Worm (Caenorhabditis elegans) whole organism, young adult: ENCODE data around the gene Y43F8B.17.
A peak's percentile ranks its signal among the peaks of the same experiment; 100 is the strongest.

ENCODE experiments used
- C06A6.2 ChIP-seq: fragments of 200-800 bp; sonication (Bioruptor generic); conservative IDR thresholded peaks from 2 replicates; pipeline ENCODE4 v1.3.6; 2022; ENCODE audit warnings: missing genetic modification characterization, missing compliant biosample characterization
- F33H1.4 ChIP-seq: fragments of 200-800 bp; sonication (Bioruptor generic); IDR thresholded peaks from 2 replicates; pipeline ENCODE4 v1.3.6; 2022; ENCODE audit warnings: missing genetic modification reagents, missing genetic modification characterization, missing compliant biosample characterization
- F39B2.1 ChIP-seq: fragments of 200-800 bp; sonication (Bioruptor generic); IDR thresholded peaks from 2 replicates; pipeline ENCODE4 v1.3.6; 2022; ENCODE audit warnings: missing genetic modification reagents, missing genetic modification characterization, missing compliant biosample characterization
- F55B11.4 ChIP-seq: sonication (generic microtip); optimal IDR thresholded peaks from 2 replicates; lab custom pipeline; 2016; ENCODE audit warnings: missing compliant biosample characterization, missing genetic modification characterization, borderline replicate concordance; ENCODE audit not compliant: insufficient read depth
- Y53F4B.3 ChIP-seq: fragments of 200-800 bp; sonication (Bioruptor generic); IDR thresholded peaks from 2 replicates; pipeline ENCODE4 v1.3.6; 2022; ENCODE audit warnings: missing genetic modification reagents, missing genetic modification characterization, missing compliant biosample characterization
- Y79H2A.3 ChIP-seq: fragments of 200-800 bp; sonication (Bioruptor generic); conservative IDR thresholded peaks from 2 replicates; pipeline ENCODE4 v1.3.6; 2022; ENCODE audit warnings: missing genetic modification reagents, missing genetic modification characterization, missing compliant biosample characterization
- Y95B8A.8 ChIP-seq: fragments of 200-800 bp; sonication (Bioruptor generic); IDR thresholded peaks from 2 replicates; pipeline ENCODE4 v1.3.6; 2022; ENCODE audit warnings: missing genetic modification reagents, missing genetic modification characterization, missing compliant biosample characterization
- akir-1 ChIP-seq: fragments of 200-800 bp; sonication (Bioruptor generic); optimal IDR thresholded peaks from 2 replicates; lab custom pipeline; 2018; ENCODE audit warnings: mild to moderate bottlenecking, missing genetic modification characterization, moderate library complexity, missing compliant biosample characterization
- ama-1 ChIP-seq, 3 experiments: fragments of 150-350 bp in 1 of 3; sonication (generic microtip) in 2 of 3; optimal IDR thresholded peaks; 2 replicates each; lab custom pipeline; 2014 to 2018; ENCODE audit warnings: missing biosample characterization in 2 of 3, missing genetic modification characterization in 2 of 3, missing genetic modification reagents in 2 of 3
- ceh-58 ChIP-seq: fragments of 200-800 bp; sonication (Bioruptor generic); IDR thresholded peaks from 2 replicates; pipeline ENCODE4 v1.3.6; 2022; ENCODE audit warnings: missing genetic modification characterization, missing compliant biosample characterization
- ceh-79 ChIP-seq: sonication (generic microtip); optimal IDR thresholded peaks from 2 replicates; lab custom pipeline; 2017; ENCODE audit warnings: mild to moderate bottlenecking, missing genetic modification characterization, missing compliant biosample characterization
- ceh-91 ChIP-seq: fragments of 200-800 bp; sonication (Bioruptor generic); IDR thresholded peaks from 2 replicates; pipeline ENCODE4 v1.3.6; 2022; ENCODE audit warnings: missing genetic modification reagents, missing genetic modification characterization, missing compliant biosample characterization
- chd-7 ChIP-seq: sonication (generic microtip); optimal IDR thresholded peaks from 2 replicates; lab custom pipeline; 2016; ENCODE audit warnings: mild to moderate bottlenecking, missing genetic modification characterization, moderate library complexity, missing compliant biosample characterization
- die-1 ChIP-seq: sonication (generic microtip); optimal IDR thresholded peaks from 2 replicates; lab custom pipeline; 2016; ENCODE audit warnings: missing genotype, mild to moderate bottlenecking, missing genetic modification characterization, missing compliant biosample characterization
- dox-1 ChIP-seq: fragments of 200-800 bp; sonication (Bioruptor generic); IDR thresholded peaks from 2 replicates; pipeline ENCODE4 v1.3.6; 2022; ENCODE audit warnings: missing genetic modification reagents, missing genetic modification characterization, missing compliant biosample characterization
- dpl-1 ChIP-seq: fragments of 150-350 bp; optimal IDR thresholded peaks from 2 replicates; lab custom pipeline; 2014; ENCODE audit warnings: missing biosample characterization, missing genetic modification reagents, missing genetic modification characterization
- efl-1 ChIP-seq: fragments of 150-350 bp; optimal IDR thresholded peaks from 2 replicates; lab custom pipeline; 2014; ENCODE audit warnings: missing biosample characterization, missing genetic modification reagents, missing genetic modification characterization
- egl-44 ChIP-seq: fragments of 200-800 bp; sonication (Bioruptor generic); IDR thresholded peaks from 2 replicates; pipeline ENCODE4 v1.3.6; 2022; ENCODE audit warnings: missing genetic modification reagents, missing genetic modification characterization, missing compliant biosample characterization
- ets-4 ChIP-seq: fragments of 200-800 bp; sonication (Bioruptor generic); optimal IDR thresholded peaks from 2 replicates; lab custom pipeline; 2018; ENCODE audit warnings: mild to moderate bottlenecking, missing genetic modification characterization, missing compliant biosample characterization
- gei-17 ChIP-seq: fragments of 200-800 bp; sonication (Bioruptor generic); optimal IDR thresholded peaks from 2 replicates; lab custom pipeline; 2018; ENCODE audit warnings: mild to moderate bottlenecking, missing genetic modification characterization, missing compliant biosample characterization
- hmg-1.2 ChIP-seq: fragments of 200-800 bp; sonication (Bioruptor generic); IDR thresholded peaks from 2 replicates; pipeline ENCODE4 v1.3.6; 2022; ENCODE audit warnings: missing genetic modification reagents, missing genetic modification characterization, missing compliant biosample characterization
- hmg-20 ChIP-seq: fragments of 200-800 bp; sonication (Bioruptor generic); IDR thresholded peaks from 2 replicates; pipeline ENCODE4 v1.3.6; 2022; ENCODE audit warnings: missing genetic modification reagents, missing genetic modification characterization, missing compliant biosample characterization
- hrde-1 ChIP-seq: sonication (generic microtip); optimal IDR thresholded peaks from 2 replicates; lab custom pipeline; 2016; ENCODE audit warnings: missing genetic modification characterization, mild to moderate bottlenecking, missing compliant biosample characterization, moderate library complexity, missing genotype, missing genetic modification reagents, borderline replicate concordance
- lag-1 ChIP-seq: fragments of 200-800 bp; sonication (Bioruptor generic); IDR thresholded peaks from 2 replicates; pipeline ENCODE4 v1.3.6; 2022; ENCODE audit warnings: missing genetic modification reagents, missing genetic modification characterization, missing compliant biosample characterization
- let-526 ChIP-seq: fragments of 200-800 bp; sonication (Bioruptor generic); IDR thresholded peaks from 2 replicates; pipeline ENCODE4 v1.3.6; 2022; ENCODE audit warnings: missing genetic modification reagents, missing genetic modification characterization, missing compliant biosample characterization
- let-607 ChIP-seq, 2 experiments: fragments of 200-800 bp in 1 of 2; sonication (Bioruptor generic) in 1 of 2; sonication (generic microtip) in 1 of 2; optimal IDR thresholded peaks; 2 replicates each; lab custom pipeline; 2016 to 2018; ENCODE audit warnings: mild to moderate bottlenecking in 2 of 2, missing compliant biosample characterization in 2 of 2, missing genetic modification characterization in 2 of 2, moderate library complexity in 2 of 2, missing genotype in 1 of 2
- lin-26 ChIP-seq: fragments of 200-800 bp; sonication (Bioruptor generic); IDR thresholded peaks from 2 replicates; pipeline ENCODE4 v1.3.6; 2022; ENCODE audit warnings: missing genetic modification reagents, missing genetic modification characterization, missing compliant biosample characterization
- lin-40 ChIP-seq: sonication (generic microtip); optimal IDR thresholded peaks from 2 replicates; lab custom pipeline; 2016; ENCODE audit warnings: missing genetic modification characterization, mild to moderate bottlenecking, missing compliant biosample characterization, missing genotype, missing genetic modification reagents
- lir-1 ChIP-seq: fragments of 200-800 bp; sonication (Bioruptor generic); conservative IDR thresholded peaks from 2 replicates; pipeline ENCODE4 v1.3.6; 2022; ENCODE audit warnings: missing genetic modification reagents, missing genetic modification characterization, missing compliant biosample characterization
- madf-10 ChIP-seq: sonication (generic microtip); optimal IDR thresholded peaks from 2 replicates; lab custom pipeline; 2016; ENCODE audit warnings: mild to moderate bottlenecking, missing genetic modification characterization, missing compliant biosample characterization
- mxl-1 ChIP-seq: sonication (generic microtip); optimal IDR thresholded peaks from 2 replicates; lab custom pipeline; 2016; ENCODE audit warnings: missing genetic modification characterization, missing compliant biosample characterization
- nfya-1 ChIP-seq: sonication (generic microtip); optimal IDR thresholded peaks from 2 replicates; lab custom pipeline; 2017; ENCODE audit warnings: antibody characterized with exemption, missing compliant biosample characterization, missing genetic modification characterization, borderline replicate concordance; ENCODE audit not compliant: insufficient read depth
- nhr-80 ChIP-seq: sonication (generic microtip); optimal IDR thresholded peaks from 2 replicates; lab custom pipeline; 2016; ENCODE audit warnings: missing genetic modification characterization, missing compliant biosample characterization
- nhr-90 ChIP-seq: sonication (generic microtip); optimal IDR thresholded peaks from 2 replicates; lab custom pipeline; 2016; ENCODE audit warnings: missing genotype, mild to moderate bottlenecking, missing genetic modification characterization, missing compliant biosample characterization
- repo-1 ChIP-seq: sonication (generic microtip); optimal IDR thresholded peaks from 2 replicates; lab custom pipeline; 2017; ENCODE audit warnings: mild to moderate bottlenecking, missing genetic modification characterization, missing compliant biosample characterization
- snpc-3.4 ChIP-seq: sonication (generic microtip); optimal IDR thresholded peaks from 2 replicates; lab custom pipeline; 2017; ENCODE audit warnings: missing genetic modification characterization, mild to moderate bottlenecking, missing compliant biosample characterization, antibody characterized with exemption, moderate library complexity, missing genotype, missing genetic modification reagents
- snpc-4 ChIP-seq, 5 experiments: fragments of 150-350 bp in 1 of 5; sonication (generic microtip) in 4 of 5; optimal IDR thresholded peaks; 2 replicates each; lab custom pipeline; 2014 to 2018; ENCODE audit warnings: missing genetic modification characterization in 5 of 5, missing biosample characterization in 3 of 5, antibody characterized with exemption in 2 of 5, mild to moderate bottlenecking in 2 of 5, missing compliant biosample characterization in 2 of 5, missing genotype in 2 of 5, moderate library complexity in 2 of 5, missing genetic modification reagents in 1 of 5
- somi-1 ChIP-seq: fragments of 200-800 bp; sonication (Bioruptor generic); optimal IDR thresholded peaks from 2 replicates; lab custom pipeline; 2018; ENCODE audit warnings: mild to moderate bottlenecking, missing genetic modification characterization, missing compliant biosample characterization
- tbp1 ChIP-seq: fragments of 200-800 bp; sonication (Bioruptor generic); optimal IDR thresholded peaks from 2 replicates; lab custom pipeline; 2018; ENCODE audit warnings: mild to moderate bottlenecking, missing genetic modification characterization, missing compliant biosample characterization
- tlf-1 ChIP-seq: fragments of 200-800 bp; sonication (Bioruptor generic); optimal IDR thresholded peaks from 2 replicates; lab custom pipeline; 2018; ENCODE audit warnings: mild to moderate bottlenecking, missing genetic modification characterization, missing compliant biosample characterization
- unc-130 ChIP-seq: sonication (generic microtip); optimal IDR thresholded peaks from 2 replicates; lab custom pipeline; 2016; ENCODE audit warnings: missing genetic modification reagents, missing genetic modification characterization, missing compliant biosample characterization
- xnd-1 ChIP-seq: sonication (generic microtip); optimal IDR thresholded peaks from 2 replicates; lab custom pipeline; 2016; ENCODE audit warnings: missing genotype, missing genetic modification reagents, missing genetic modification characterization, missing compliant biosample characterization
- zim-3 ChIP-seq: sonication (generic microtip); optimal IDR thresholded peaks from 2 replicates; lab custom pipeline; 2017; ENCODE audit warnings: mild to moderate bottlenecking, missing genetic modification characterization, moderate library complexity, missing compliant biosample characterization
- ztf-22 ChIP-seq: fragments of 200-800 bp; sonication (Bioruptor generic); optimal IDR thresholded peaks from 2 replicates; lab custom pipeline; 2018; ENCODE audit warnings: mild to moderate bottlenecking, missing genetic modification characterization, moderate library complexity, missing compliant biosample characterization
- ztf-28 ChIP-seq: fragments of 200-800 bp; sonication (Bioruptor generic); IDR thresholded peaks from 2 replicates; pipeline ENCODE4 v1.3.6; 2022; ENCODE audit warnings: missing genetic modification reagents, missing genetic modification characterization, missing compliant biosample characterization
- ztf-3 ChIP-seq: fragments of 200-800 bp; sonication (Bioruptor generic); optimal IDR thresholded peaks from 2 replicates; lab custom pipeline; 2018; ENCODE audit warnings: mild to moderate bottlenecking, missing genetic modification characterization, missing compliant biosample characterization

Gene Y43F8B.17

ce11 chrV:19522551-19523137 lies 38.1 kb downstream of the Y43F8B.17 start (continued):
- TF ChIP-seq C06A6.2 (GFP tag; lab: Robert Waterston, UW), result peak; percentile 90
- TF ChIP-seq chd-7 (tag; lab: Kevin White, UChicago), result peak; percentile 93
- peak; percentile 66 for TF ChIP-seq repo-1 (tag; lab: Kevin White, UChicago)
- no peak for TF ChIP-seq Y95B8A.8 (GFP tag; lab: Robert Waterston, UW)
- no peak for TF ChIP-seq snpc-4 (GFP tag; optimal IDR thresholded peaks at IDR 0.05; lab: Kevin White, UChicago)
- peak in 2 of 4 experiments; percentile 56 to 60 for TF ChIP-seq snpc-4 (tag; optimal IDR thresholded peaks at IDR 0.05; lab: Kevin White, UChicago)
- peak; percentile 83 for TF ChIP-seq dox-1 (GFP tag; lab: Robert Waterston, UW)
- TF ChIP-seq madf-10 (tag; lab: Kevin White, UChicago), result peak; percentile 56
- no peak for TF ChIP-seq hmg-20
- no peak for TF ChIP-seq Y53F4B.3 (GFP tag; lab: Robert Waterston, UW)
- peak; percentile 91 for TF ChIP-seq ztf-22 (GFP tag; lab: Kevin White, UChicago)
- peak; percentile 82 for TF ChIP-seq gei-17 (GFP tag; lab: Kevin White, UChicago)
- no peak for TF ChIP-seq akir-1 (GFP tag; lab: Kevin White, UChicago)
- TF ChIP-seq efl-1 (GFP tag; lab: Kevin White, UChicago), result no peak
- TF ChIP-seq xnd-1 (tag; lab: Kevin White, UChicago), result no peak
- no peak for TF ChIP-seq F33H1.4
- no peak for TF ChIP-seq hrde-1 (tag; lab: Kevin White, UChicago)
- TF ChIP-seq tbp1 (GFP tag; lab: Kevin White, UChicago), result peak; percentile 68
- peak; percentile 56; the same call in 1 of the 2 replicates for TF ChIP-seq egl-44 (GFP tag; lab: Robert Waterston, UW)
- TF ChIP-seq ets-4 (GFP tag; lab: Kevin White, UChicago), result peak; percentile 45
- no peak for TF ChIP-seq snpc-3.4 (tag; lab: Kevin White, UChicago)
- no peak for TF ChIP-seq ceh-91 (GFP tag; lab: Robert Waterston, UW)
- TF ChIP-seq F55B11.4 (tag; lab: Kevin White, UChicago), result no peak
- peak; percentile 44 for TF ChIP-seq die-1
- peak; percentile 44; the same call in 1 of the 2 replicates for TF ChIP-seq lir-1 (GFP tag; lab: Robert Waterston, UW)
- TF ChIP-seq somi-1 (GFP tag; lab: Kevin White, UChicago), result peak; percentile 93
- TF ChIP-seq unc-130, result no peak
- no peak for TF ChIP-seq Y79H2A.3 (GFP tag; lab: Robert Waterston, UW)
- peak in 1 of 2 experiments; percentile 63 for TF ChIP-seq let-607 (tag; optimal IDR thresholded peaks at IDR 0.05; lab: Kevin White, UChicago)
- TF ChIP-seq nhr-90, result peak; percentile 25
- TF ChIP-seq nhr-80 (tag; lab: Kevin White, UChicago), result peak; percentile 41
- no peak for TF ChIP-seq ceh-79 (tag; lab: Kevin White, UChicago)
- peak; percentile 87 for TF ChIP-seq lin-40 (tag; lab: Kevin White, UChicago)
- TF ChIP-seq nfya-1 (tag; lab: Kevin White, UChicago), result no peak
- TF ChIP-seq dpl-1 (GFP tag; lab: Kevin White, UChicago), result no peak
- peak; percentile 98 for TF ChIP-seq hmg-1.2 (GFP tag; lab: Robert Waterston, UW)
- no peak for TF ChIP-seq ztf-28 (GFP tag; lab: Robert Waterston, UW)
- TF ChIP-seq let-526 (GFP tag; lab: Robert Waterston, UW), result peak; percentile 41; the same call in 1 of the 2 replicates
- peak; percentile 89 for TF ChIP-seq ama-1 (optimal IDR thresholded peaks at IDR 0.05; lab: Kevin White, UChicago)
- TF ChIP-seq ama-1 (GFP tag; optimal IDR thresholded peaks at IDR 0.05; lab: Kevin White, UChicago), result no peak
- TF ChIP-seq tlf-1, result peak; percentile 45
- peak; percentile 70 for TF ChIP-seq zim-3
- no peak for TF ChIP-seq F39B2.1 (GFP tag; lab: Robert Waterston, UW)
- TF ChIP-seq ztf-3 (GFP tag; lab: Kevin White, UChicago), result peak; percentile 84
- TF ChIP-seq lin-26 (GFP tag; lab: Robert Waterston, UW), result peak; percentile 48; the same call in 1 of the 2 replicates
- TF ChIP-seq lag-1 (GFP tag; lab: Robert Waterston, UW), result no peak
- TF ChIP-seq mxl-1, result no peak
- TF ChIP-seq ceh-58 (GFP tag; lab: Robert Waterston, UW), result 0 out of 2 replicates have a peak, but pooled peaks have one; percentile 68
